Fruit fly (Drosophila melanogaster) whole organism, pupa: ENCODE results near the gene Rbp6.

Experiments
- CG10348 ChIP-seq: fragments of 200-800 bp; sonication (Bioruptor generic); IDR thresholded peaks from 2 replicates; pipeline ENCODE4 v1.3.6; 2022; ENCODE audit warnings: missing biosample characterization, missing genetic modification characterization
- CG12605 ChIP-seq: fragments of 200-800 bp; sonication (Bioruptor generic); IDR thresholded peaks from 2 replicates; pipeline ENCODE4 v1.3.6; 2022; ENCODE audit warnings: missing biosample characterization, missing genetic modification characterization
- CG13204 ChIP-seq: fragments of 200-800 bp; sonication (Bioruptor generic); optimal IDR thresholded peaks from 2 replicates; lab custom pipeline; 2018; ENCODE audit warnings: missing biosample characterization, mild to moderate bottlenecking, missing genetic modification characterization, moderate library complexity
- CG14655 ChIP-seq: fragments of 200-800 bp; sonication (Bioruptor generic); optimal IDR thresholded peaks from 3 replicates; lab custom pipeline; 2017; ENCODE audit warnings: mild to moderate bottlenecking, missing biosample characterization, missing genetic modification reagents, missing genetic modification characterization
- CG15710 ChIP-seq: fragments of 200-800 bp; sonication (Bioruptor generic); optimal IDR thresholded peaks from 2 replicates; lab custom pipeline; 2018; ENCODE audit warnings: missing biosample characterization, mild to moderate bottlenecking, missing genetic modification characterization, moderate library complexity
- CG17806 ChIP-seq: fragments of 200-800 bp; sonication (Bioruptor generic); optimal IDR thresholded peaks from 2 replicates; lab custom pipeline; 2018; ENCODE audit warnings: missing biosample characterization, mild to moderate bottlenecking, missing genetic modification characterization, moderate library complexity
- CG32121 ChIP-seq: fragments of 200-800 bp; sonication (Bioruptor generic); IDR thresholded peaks from 2 replicates; pipeline ENCODE4 v1.3.6; 2022; ENCODE audit warnings: missing biosample characterization, missing genetic modification characterization
- CG34367 ChIP-seq: fragments of 200-800 bp; sonication (Bioruptor generic); optimal IDR thresholded peaks from 2 replicates; lab custom pipeline; 2018; ENCODE audit warnings: missing biosample characterization, mild to moderate bottlenecking, missing genetic modification characterization
- CG4496 ChIP-seq: fragments of 200-800 bp; sonication (Bioruptor generic); IDR thresholded peaks from 3 replicates; pipeline ENCODE4 v1.3.6; 2022; ENCODE audit warnings: missing biosample characterization, missing genetic modification characterization
- CG8159 ChIP-seq: fragments of 200-800 bp; sonication (Bioruptor generic); optimal IDR thresholded peaks from 3 replicates; lab custom pipeline; 2018; ENCODE audit warnings: missing biosample characterization, mild to moderate bottlenecking, missing genetic modification characterization, moderate library complexity
- CG8301 ChIP-seq: fragments of 200-800 bp; sonication (Bioruptor generic); optimal IDR thresholded peaks from 2 replicates; lab custom pipeline; 2018; ENCODE audit warnings: missing biosample characterization, mild to moderate bottlenecking, missing genetic modification characterization
- CG9948 ChIP-seq: fragments of 200-800 bp; sonication (Bioruptor generic); optimal IDR thresholded peaks from 2 replicates; lab custom pipeline; 2018; ENCODE audit warnings: missing biosample characterization, mild to moderate bottlenecking, missing genetic modification characterization, moderate library complexity
- D1 ChIP-seq: fragments of 200-800 bp; sonication (Bioruptor generic); optimal IDR thresholded peaks from 2 replicates; lab custom pipeline; 2018; ENCODE audit warnings: missing biosample characterization, mild to moderate bottlenecking, missing genetic modification characterization, moderate library complexity
- EcR ChIP-seq: fragments of 200-800 bp; sonication (Bioruptor generic); optimal IDR thresholded peaks from 3 replicates; lab custom pipeline; 2019; ENCODE audit warnings: missing biosample characterization, missing genetic modification characterization, mild to moderate bottlenecking, moderate library complexity, missing genetic modification reagents
- Ets98B ChIP-seq: fragments of 200-800 bp; sonication (Bioruptor generic); IDR thresholded peaks from 2 replicates; pipeline ENCODE4 v1.3.6; 2022; ENCODE audit warnings: missing biosample characterization, missing genetic modification characterization
- Pif1A ChIP-seq: fragments of 200-800 bp; sonication (Bioruptor generic); optimal IDR thresholded peaks from 3 replicates; lab custom pipeline; 2016; ENCODE audit warnings: missing biosample characterization, missing genetic modification characterization
- Pif1B ChIP-seq: fragments of 200-800 bp; sonication (Bioruptor generic); optimal IDR thresholded peaks from 3 replicates; lab custom pipeline; 2016; ENCODE audit warnings: missing biosample characterization, missing genetic modification characterization
- Snoo ChIP-seq: fragments of 200-800 bp; sonication (Bioruptor generic); optimal IDR thresholded peaks from 3 replicates; lab custom pipeline; 2017; ENCODE audit warnings: missing biosample characterization, mild to moderate bottlenecking, missing genetic modification characterization, inconsistent platforms
- fd96Ca ChIP-seq: fragments of 200-800 bp; sonication (Bioruptor generic); IDR thresholded peaks from 3 replicates; pipeline ENCODE4 v1.3.6; 2022; ENCODE audit warnings: missing biosample characterization, missing genetic modification characterization
- gl ChIP-seq: fragments of 200-800 bp; sonication (Bioruptor generic); optimal IDR thresholded peaks from 2 replicates; lab custom pipeline; 2018; ENCODE audit warnings: missing biosample characterization, mild to moderate bottlenecking, missing genetic modification characterization
- rn ChIP-seq: fragments of 200-800 bp; sonication (Bioruptor generic); IDR thresholded peaks from 2 replicates; pipeline ENCODE4 v1.3.6; 2022; ENCODE audit warnings: missing biosample characterization, missing genetic modification characterization

Gene Rbp6

DNA sequence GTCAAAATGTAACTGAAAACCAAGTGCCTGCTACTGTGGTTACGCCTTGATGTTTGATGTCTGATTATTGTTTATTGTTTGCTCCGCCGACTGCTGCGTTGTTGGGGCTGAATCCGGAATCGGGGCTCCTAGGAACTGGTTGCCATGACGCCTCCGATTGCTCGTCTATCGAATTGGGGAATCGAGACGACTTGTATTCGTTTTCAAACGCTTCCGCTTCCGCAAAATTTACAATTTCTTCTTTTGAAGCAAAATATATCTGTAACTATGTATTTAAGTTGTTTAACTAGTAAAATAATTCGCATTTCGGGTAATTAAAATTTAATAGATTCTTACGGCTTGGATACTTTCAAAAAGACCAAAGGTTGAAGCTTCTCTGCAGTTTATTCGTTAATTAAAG, 215.3 kb downstream of the Rbp6 start, which contains the start of gene CG6652:
Gene CG6652 (minus strand): TSS at position 101 of the 400 bp plus-strand sequence.
- TF ChIP-seq Snoo (tag; lab: Kevin White, UChicago) (no peak), CG4496 (GFP tag; lab: Robert Waterston, UW) (no peak), Pif1A (no peak), CG14655 (GFP tag; lab: Kevin White, UChicago) (no peak), rn (no peak), CG13204 (GFP tag; lab: Kevin White, UChicago) (no peak), CG8159 (tag; lab: Kevin White, UChicago) (no peak), CG9948 (tag; lab: Kevin White, UChicago) (no peak), CG17806 (tag; lab: Kevin White, UChicago) (no peak), CG12605 (GFP tag; lab: Robert Waterston, UW) (no peak), fd96Ca (no peak), D1 (tag; lab: Kevin White, UChicago) (no peak), CG10348 (GFP tag; lab: Robert Waterston, UW) (no peak), CG15710 (tag; lab: Kevin White, UChicago) (no peak), CG8301 (no peak), Ets98B (GFP tag; lab: Robert Waterston, UW) (no peak), Pif1B (GFP tag; lab: Kevin White, UChicago) (no peak), gl (tag; lab: Kevin White, UChicago) (no peak), EcR (GFP tag; lab: Kevin White, UChicago) (no peak)
- TF ChIP-seq, all 21 proteins: peak for 0

dm6 chr3L:17016576-17016917, 221.5 kb downstream of the Rbp6 start:
- TF ChIP-seq CG8301: no peak
- no peak for TF ChIP-seq CG13204 (GFP tag; lab: Kevin White, UChicago)
- no peak for TF ChIP-seq CG34367 (tag; lab: Kevin White, UChicago)
- TF ChIP-seq D1 (tag; lab: Kevin White, UChicago): no peak
- TF ChIP-seq CG32121 (GFP tag; lab: Robert Waterston, UW): no peak
- no peak for TF ChIP-seq Pif1A

DNA sequence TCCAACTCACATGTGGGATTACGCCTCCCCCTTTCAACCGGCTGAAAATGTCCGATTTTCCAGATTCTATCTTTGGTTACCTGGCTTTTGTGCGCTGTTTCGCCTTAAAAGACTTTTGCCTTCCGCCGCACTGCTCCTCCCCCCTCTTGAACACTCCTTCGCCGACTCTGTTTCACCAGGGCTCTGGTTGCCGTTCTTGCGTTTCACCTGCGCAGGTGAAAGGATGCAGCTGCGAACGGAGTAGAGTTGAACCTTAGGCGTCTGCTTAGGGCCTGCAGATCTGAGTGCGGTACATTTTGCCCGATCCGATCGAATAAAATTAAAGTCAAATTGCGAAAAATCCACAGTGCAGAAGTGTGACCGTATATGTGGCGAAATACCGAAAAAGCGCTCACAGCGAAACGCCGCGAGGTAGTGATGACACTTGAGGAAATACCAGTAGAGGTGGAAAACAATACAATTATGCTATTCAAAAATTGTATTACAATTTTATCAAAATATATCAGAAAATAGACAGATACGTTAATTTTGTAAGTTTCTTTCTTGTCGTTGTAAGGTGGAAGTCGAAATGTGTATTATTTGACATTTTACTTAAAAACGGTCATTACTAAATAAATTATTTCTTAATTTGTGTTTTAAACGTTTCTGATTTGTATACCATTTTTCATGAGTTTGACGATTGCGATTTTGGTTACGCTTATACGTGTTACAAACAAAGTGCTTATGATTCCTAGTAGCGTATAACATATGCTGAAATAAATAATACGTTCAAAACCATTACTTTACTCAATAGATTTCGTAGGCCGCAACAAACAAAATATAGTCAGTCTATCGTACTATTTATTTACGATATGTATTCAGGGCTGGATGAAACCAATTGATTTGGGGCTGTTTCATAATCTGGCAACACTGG, 222.1 kb downstream of the Rbp6 start, which contains the start of the genes CG6664 and CG7728:
Gene CG6664 (minus strand): TSS at position 518 of the 913 bp plus-strand sequence.
Gene CG7728 (plus strand): TSS at position 874 of the 913 bp plus-strand sequence.
- TF ChIP-seq CG14655 (GFP tag; lab: Kevin White, UChicago): no peak
- TF ChIP-seq D1 (tag; lab: Kevin White, UChicago): no peak
- TF ChIP-seq CG12605 (GFP tag; lab: Robert Waterston, UW): no peak
- peak; percentile 4 for TF ChIP-seq CG34367 (tag; lab: Kevin White, UChicago)
- TF ChIP-seq gl (tag; lab: Kevin White, UChicago): no peak
- TF ChIP-seq CG15710 (tag; lab: Kevin White, UChicago): peak; percentile 44
- peak; percentile 15 for TF ChIP-seq CG9948 (tag; lab: Kevin White, UChicago)
- no peak for TF ChIP-seq CG10348 (GFP tag; lab: Robert Waterston, UW)
- peak; percentile 25 for TF ChIP-seq CG17806 (tag; lab: Kevin White, UChicago)
- peak; percentile 57; the same call in 1 of the 3 replicates for TF ChIP-seq CG4496 (GFP tag; lab: Robert Waterston, UW)
- no peak for TF ChIP-seq rn
- no peak for TF ChIP-seq Snoo (tag; lab: Kevin White, UChicago)
- peak; percentile 23; the same call in 1 of the 2 replicates for TF ChIP-seq Ets98B (GFP tag; lab: Robert Waterston, UW)
- TF ChIP-seq fd96Ca: peak; percentile 37; the same call in 1 of the 3 replicates
- peak; percentile 63 for TF ChIP-seq CG8159 (tag; lab: Kevin White, UChicago)
- TF ChIP-seq Pif1A: no peak
- no peak for TF ChIP-seq EcR (GFP tag; lab: Kevin White, UChicago)
- TF ChIP-seq CG8301: no peak
- no peak for TF ChIP-seq CG32121 (GFP tag; lab: Robert Waterston, UW)
- TF ChIP-seq CG13204 (GFP tag; lab: Kevin White, UChicago): no peak
- no peak for TF ChIP-seq Pif1B (GFP tag; lab: Kevin White, UChicago)

DNA sequence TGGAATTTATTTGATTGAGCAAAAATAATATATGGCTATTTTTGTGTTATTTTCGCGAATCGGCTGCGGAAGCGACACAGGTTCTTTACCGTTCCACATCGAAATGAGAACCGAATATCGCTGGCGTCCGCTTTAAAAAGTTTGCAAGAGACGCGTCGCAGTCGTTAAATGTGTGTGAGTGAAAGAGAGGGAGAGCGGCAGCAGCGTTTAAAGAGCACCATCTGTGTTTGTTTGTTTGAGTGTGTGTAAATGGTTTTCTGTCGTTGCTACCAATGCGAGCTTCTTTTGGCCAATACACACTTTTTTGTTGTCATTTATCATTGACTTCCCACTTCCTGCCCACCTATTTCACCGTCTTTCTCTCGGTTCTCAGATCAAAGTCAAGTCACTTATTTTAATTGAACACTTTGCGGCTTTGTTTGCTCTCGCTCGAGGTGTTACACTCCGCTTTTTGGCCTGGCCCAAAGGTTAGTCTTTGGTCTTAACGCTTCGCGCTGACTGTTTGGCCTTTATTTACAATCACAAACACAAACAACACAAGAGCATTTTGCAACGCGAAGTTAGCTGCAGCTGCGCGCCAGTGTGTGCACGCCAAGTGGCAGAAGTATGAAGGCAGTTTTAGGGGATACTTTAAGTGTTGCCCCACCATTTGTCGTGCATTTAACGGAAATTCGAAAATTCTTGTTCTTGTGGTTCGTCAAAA, 225.8 kb downstream of the Rbp6 start, which contains the start of gene CG3764:
Gene CG3764 (minus strand): TSS at position 549 of the 703 bp plus-strand sequence.
- TF ChIP-seq Pif1B (GFP tag; lab: Kevin White, UChicago) (no peak), EcR (GFP tag; lab: Kevin White, UChicago) (peak; percentile 53), CG12605 (GFP tag; lab: Robert Waterston, UW) (0 out of 2 replicates have a peak, but pooled peaks have one; percentile 7), CG14655 (GFP tag; lab: Kevin White, UChicago) (no peak), D1 (tag; lab: Kevin White, UChicago) (no peak), CG13204 (GFP tag; lab: Kevin White, UChicago) (peak; percentile 50), CG17806 (tag; lab: Kevin White, UChicago) (peak; percentile 24), Pif1A (peak; percentile 53), CG8301 (no peak), CG34367 (tag; lab: Kevin White, UChicago) (peak; percentile 47), CG15710 (tag; lab: Kevin White, UChicago) (peak; percentile 59), Snoo (tag; lab: Kevin White, UChicago) (peak; percentile 69), CG10348 (GFP tag; lab: Robert Waterston, UW) (no peak), CG9948 (tag; lab: Kevin White, UChicago) (no peak), rn (no peak), CG4496 (GFP tag; lab: Robert Waterston, UW) (peak; percentile 36; the same call in 1 of the 3 replicates), CG8159 (tag; lab: Kevin White, UChicago) (peak; percentile 49), Ets98B (GFP tag; lab: Robert Waterston, UW) (peak; percentile 29; the same call in 1 of the 2 replicates), gl (tag; lab: Kevin White, UChicago) (peak; percentile 46), CG32121 (GFP tag; lab: Robert Waterston, UW) (0 out of 2 replicates have a peak, but pooled peaks have one; percentile 8), fd96Ca (no peak)
- TF ChIP-seq, all 21 proteins: peak for 13
